Worm (Caenorhabditis elegans): ENCODE data around the gene lips-15.

DNA sequence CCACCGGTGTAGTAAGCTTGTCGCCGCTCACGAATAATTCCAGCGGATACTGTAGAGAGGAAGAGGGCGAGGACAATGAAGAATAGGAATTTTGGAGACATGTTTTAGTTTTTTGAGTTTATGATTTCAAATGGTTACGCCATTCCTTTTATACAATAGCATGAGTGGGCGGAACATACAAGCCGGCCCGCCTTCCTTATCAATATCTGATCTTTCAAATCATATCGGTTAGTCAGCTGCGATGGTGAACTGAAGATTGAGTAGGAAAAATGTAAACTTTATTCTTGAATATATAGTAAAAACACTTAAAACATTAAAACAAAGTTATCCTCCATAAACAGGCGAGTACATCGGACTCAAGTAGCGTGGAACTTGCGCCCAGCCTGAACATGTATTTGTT lies 16.6 kb downstream of the lips-15 start, which contains the start of gene nspe-1:
- no peak for TF ChIP-seq ama-1 (optimal IDR thresholded peaks at IDR 0.05)
- TF ChIP-seq ZK546.5 (tag; optimal IDR thresholded peaks at IDR 0.05) = no peak
- TF ChIP-seq lin-39 (tag; optimal IDR thresholded peaks at IDR 0.05) = no peak
- TF ChIP-seq nhr-21 (tag; optimal IDR thresholded peaks at IDR 0.05) = no peak
- TF ChIP-seq elt-3 (tag; optimal IDR thresholded peaks at IDR 0.05) = no peak
- no peak for TF ChIP-seq egl-27 (tag; optimal IDR thresholded peaks at IDR 0.05)
- no peak for TF ChIP-seq ztf-11 (tag; optimal IDR thresholded peaks at IDR 0.05)
- TF ChIP-seq nhr-237 (tag; optimal IDR thresholded peaks at IDR 0.05) = no peak
- no peak for TF ChIP-seq gmeb-1 (tag; optimal IDR thresholded peaks at IDR 0.05)
- no peak for TF ChIP-seq R02D3.7 (tag; optimal IDR thresholded peaks at IDR 0.05)
- no peak for TF ChIP-seq unc-55 (GFP tag; optimal IDR thresholded peaks at IDR 0.05)
- no peak for TF ChIP-seq unc-39 (tag; optimal IDR thresholded peaks at IDR 0.05)
